Fruit fly (Drosophila melanogaster) whole organism, embryonic: ENCODE measurements around the gene Fmr1.

Source experiments
- Ada2b ChIP-seq: fragments of 200-800 bp; sonication (Bioruptor generic); IDR thresholded peaks from 2 replicates; pipeline ENCODE4 v1.3.6; 2022; ENCODE audit warnings: missing biosample characterization, missing genetic modification characterization
- CG10321 ChIP-seq: fragments of 200-800 bp; sonication (Bioruptor generic); IDR thresholded peaks from 2 replicates; pipeline ENCODE4 v1.3.6; 2022; ENCODE audit warnings: missing biosample characterization, missing genetic modification characterization
- CG11504 ChIP-seq: fragments of 200-800 bp; sonication (Bioruptor generic); optimal IDR thresholded peaks from 3 replicates; lab custom pipeline; 2019; ENCODE audit warnings: missing biosample characterization, mild to moderate bottlenecking, missing genetic modification characterization, moderate library complexity
- CG12155 ChIP-seq: fragments of 200-800 bp; sonication (Bioruptor generic); optimal IDR thresholded peaks from 3 replicates; lab custom pipeline; 2016; ENCODE audit warnings: missing biosample characterization, missing genetic modification characterization
- CG12219 ChIP-seq: fragments of 200-800 bp; sonication (Bioruptor generic); optimal IDR thresholded peaks from 3 replicates; lab custom pipeline; 2018; ENCODE audit warnings: missing biosample characterization, mild to moderate bottlenecking, missing genetic modification characterization
- CG14667 ChIP-seq: fragments of 200-800 bp; sonication (Bioruptor generic); IDR thresholded peaks from 2 replicates; pipeline ENCODE4 v1.3.6; 2022; ENCODE audit warnings: missing biosample characterization, missing genetic modification characterization
- CG16779 ChIP-seq: fragments of 200-800 bp; sonication (Bioruptor generic); IDR thresholded peaks from 2 replicates; pipeline ENCODE4 v1.3.6; 2022; ENCODE audit warnings: missing biosample characterization, missing genetic modification characterization
- CG2129 ChIP-seq: fragments of 200-800 bp; sonication (Bioruptor generic); IDR thresholded peaks from 2 replicates; pipeline ENCODE4 v1.3.6; 2022; ENCODE audit warnings: missing biosample characterization, missing genetic modification characterization; ENCODE audit not compliant: partially characterized antibody
- CG2199 ChIP-seq: fragments of 200-800 bp; sonication (Bioruptor generic); IDR thresholded peaks from 3 replicates; pipeline ENCODE4 v1.3.6; 2022; ENCODE audit warnings: missing biosample characterization, missing genetic modification characterization
- CG3065 ChIP-seq: fragments of 200-800 bp; sonication (Bioruptor generic); optimal IDR thresholded peaks from 2 replicates; lab custom pipeline; 2016; ENCODE audit warnings: missing biosample characterization, missing genetic modification characterization
- CG34376 ChIP-seq: fragments of 200-800 bp; sonication (Bioruptor generic); optimal IDR thresholded peaks from 2 replicates; lab custom pipeline; 2018; ENCODE audit warnings: missing biosample characterization, mild to moderate bottlenecking, missing genetic modification characterization
- CG4404 ChIP-seq: fragments of 200-800 bp; sonication (Bioruptor generic); IDR thresholded peaks from 2 replicates; pipeline ENCODE4 v1.3.6; 2022; ENCODE audit warnings: missing biosample characterization, missing genetic modification characterization
- CG4854 ChIP-seq: fragments of 200-800 bp; sonication (Bioruptor generic); optimal IDR thresholded peaks from 2 replicates; lab custom pipeline; 2016; ENCODE audit warnings: missing biosample characterization, missing genetic modification characterization, inconsistent platforms
- CG5180 ChIP-seq: fragments of 200-800 bp; sonication (Bioruptor generic); optimal IDR thresholded peaks from 3 replicates; lab custom pipeline; 2017; ENCODE audit warnings: missing biosample characterization, missing genetic modification characterization, mild to moderate bottlenecking, moderate library complexity, missing genetic modification reagents
- CG7987 ChIP-seq: fragments of 200-800 bp; sonication (Bioruptor generic); optimal IDR thresholded peaks from 2 replicates; lab custom pipeline; 2018; ENCODE audit warnings: missing biosample characterization, mild to moderate bottlenecking, missing genetic modification characterization, moderate library complexity
- CoRest ChIP-seq: fragments of 200-800 bp; sonication (Bioruptor generic); optimal IDR thresholded peaks from 3 replicates; lab custom pipeline; 2018; ENCODE audit warnings: missing biosample characterization, mild to moderate bottlenecking, missing genetic modification characterization, moderate library complexity
- D ChIP-seq, 2 experiments: fragments of 200-800 bp in 1 of 2; fragments of >200 bp in 1 of 2; sonication (Bioruptor generic) in 1 of 2; optimal IDR thresholded peaks; 2 replicates in 1 of 2; 3 replicates in 1 of 2; lab custom pipeline; 2017; ENCODE audit warnings: mild to moderate bottlenecking in 1 of 2, missing biosample characterization in 1 of 2, missing genetic modification characterization in 1 of 2, missing genetic modification reagents in 1 of 2
- D19B ChIP-seq: fragments of 200-800 bp; sonication (Bioruptor generic); optimal IDR thresholded peaks from 2 replicates; lab custom pipeline; 2017; ENCODE audit warnings: missing biosample characterization, mild to moderate bottlenecking, missing genetic modification characterization
- Deaf1 ChIP-seq: fragments of 200-800 bp; optimal IDR thresholded peaks from 3 replicates; lab custom pipeline; 2019; ENCODE audit warnings: missing biosample characterization, mild to moderate bottlenecking, missing genetic modification characterization, moderate library complexity
- Dek ChIP-seq: fragments of 200-800 bp; sonication (Bioruptor generic); optimal IDR thresholded peaks from 3 replicates; lab custom pipeline; 2019; ENCODE audit warnings: missing biosample characterization, mild to moderate bottlenecking, missing genetic modification characterization, moderate library complexity
- Fer2 ChIP-seq: fragments of 200-800 bp; sonication (Bioruptor generic); optimal IDR thresholded peaks from 2 replicates; lab custom pipeline; 2018; ENCODE audit warnings: missing biosample characterization, mild to moderate bottlenecking, missing genetic modification characterization, moderate library complexity
- HmgZ ChIP-seq: fragments of 200-800 bp; sonication (Bioruptor generic); optimal IDR thresholded peaks from 2 replicates; lab custom pipeline; 2018; ENCODE audit warnings: missing biosample characterization, mild to moderate bottlenecking, missing genetic modification characterization
- Hmr ChIP-seq: fragments of 200-800 bp; sonication (Bioruptor generic); optimal IDR thresholded peaks from 3 replicates; lab custom pipeline; 2017; ENCODE audit warnings: mild to moderate bottlenecking, missing biosample characterization, missing genetic modification reagents, missing genetic modification characterization
- Neu2 ChIP-seq: fragments of 200-800 bp; sonication (Bioruptor generic); optimal IDR thresholded peaks from 3 replicates; lab custom pipeline; 2016; ENCODE audit warnings: missing biosample characterization, missing genetic modification characterization, borderline replicate concordance
- Nf-YC ChIP-seq: fragments of 200-800 bp; optimal IDR thresholded peaks from 3 replicates; lab custom pipeline; 2019; ENCODE audit warnings: missing biosample characterization, mild to moderate bottlenecking, missing genetic modification characterization, moderate library complexity
- NfI ChIP-seq: fragments of 200-800 bp; sonication (Bioruptor generic); optimal IDR thresholded peaks from 3 replicates; lab custom pipeline; 2018; ENCODE audit warnings: missing biosample characterization, mild to moderate bottlenecking, missing genetic modification characterization, moderate library complexity
- PHDP ChIP-seq: fragments of 200-800 bp; sonication (Bioruptor generic); optimal IDR thresholded peaks from 3 replicates; lab custom pipeline; 2018; ENCODE audit warnings: missing biosample characterization, mild to moderate bottlenecking, missing genetic modification characterization, moderate library complexity
- btn ChIP-seq: fragments of 200-800 bp; sonication (Bioruptor generic); optimal IDR thresholded peaks from 2 replicates; lab custom pipeline; 2016; ENCODE audit warnings: missing biosample characterization, missing genetic modification characterization
- cas ChIP-seq: fragments of 200-800 bp; sonication (Bioruptor generic); IDR thresholded peaks from 2 replicates; pipeline ENCODE4 v1.3.6; 2022; ENCODE audit warnings: missing biosample characterization, missing genetic modification characterization
- chm ChIP-seq: fragments of 200-800 bp; sonication (Bioruptor generic); IDR thresholded peaks from 2 replicates; pipeline ENCODE4 v1.3.6; 2022; ENCODE audit warnings: missing biosample characterization, missing genetic modification characterization
- corto ChIP-seq: fragments of 200-800 bp; sonication (Bioruptor generic); optimal IDR thresholded peaks from 2 replicates; lab custom pipeline; 2016; ENCODE audit warnings: missing biosample characterization, mild to moderate bottlenecking, missing genetic modification characterization, moderate library complexity
- crp ChIP-seq, 2 experiments: fragments of 200-800 bp; sonication (Bioruptor generic); optimal IDR thresholded peaks; 2 replicates in 1 of 2; 3 replicates in 1 of 2; lab custom pipeline; 2017; ENCODE audit warnings: missing biosample characterization in 2 of 2, missing genetic modification characterization in 2 of 2, mild to moderate bottlenecking in 1 of 2, moderate library complexity in 1 of 2
- cwo ChIP-seq: fragments of 200-800 bp; sonication (Bioruptor generic); optimal IDR thresholded peaks from 3 replicates; lab custom pipeline; 2017; ENCODE audit warnings: missing biosample characterization, missing genetic modification characterization, mild to moderate bottlenecking, moderate library complexity, missing genetic modification reagents
- dan ChIP-seq: fragments of 200-800 bp; sonication (Bioruptor generic); IDR thresholded peaks from 2 replicates; pipeline ENCODE4 v1.3.6; 2022; ENCODE audit warnings: missing biosample characterization, missing genetic modification characterization
- danr ChIP-seq: fragments of 200-800 bp; sonication (Bioruptor generic); IDR thresholded peaks from 2 replicates; pipeline ENCODE4 v1.3.6; 2022; ENCODE audit warnings: missing biosample characterization, missing genetic modification characterization
- dmrt99B ChIP-seq: fragments of 200-800 bp; sonication (Bioruptor generic); optimal IDR thresholded peaks from 2 replicates; lab custom pipeline; 2018; ENCODE audit warnings: missing biosample characterization, mild to moderate bottlenecking, missing genetic modification characterization, moderate library complexity
- dysf ChIP-seq: fragments of 200-800 bp; sonication (Bioruptor generic); IDR thresholded peaks from 3 replicates; pipeline ENCODE4 v1.3.6; 2022; ENCODE audit warnings: missing biosample characterization, missing genetic modification characterization
- gsb ChIP-seq: fragments of 200-800 bp; sonication (Bioruptor generic); IDR thresholded peaks from 2 replicates; pipeline ENCODE4 v1.3.6; 2022; ENCODE audit warnings: missing biosample characterization, missing genetic modification characterization
- hb ChIP-seq: fragments of 200-800 bp; sonication (Bioruptor generic); IDR thresholded peaks from 3 replicates; pipeline ENCODE4 v1.3.6; 2022; ENCODE audit warnings: missing biosample characterization, missing genetic modification characterization; ENCODE audit not compliant: partially characterized antibody
- inv ChIP-seq: fragments of 200-800 bp; sonication (Bioruptor generic); IDR thresholded peaks from 2 replicates; pipeline ENCODE4 v1.3.6; 2022; ENCODE audit warnings: missing biosample characterization, missing genetic modification characterization; ENCODE audit not compliant: partially characterized antibody
- jing ChIP-seq: fragments of 200-800 bp; sonication (Bioruptor generic); optimal IDR thresholded peaks from 2 replicates; lab custom pipeline; 2018; ENCODE audit warnings: missing biosample characterization, mild to moderate bottlenecking, missing genetic modification characterization
- lilli ChIP-seq: fragments of 200-800 bp; sonication (Bioruptor generic); optimal IDR thresholded peaks from 3 replicates; lab custom pipeline; 2016; ENCODE audit warnings: missing biosample characterization, missing genetic modification characterization
- odd ChIP-seq: fragments of 200-800 bp; sonication (Bioruptor generic); optimal IDR thresholded peaks from 2 replicates; lab custom pipeline; 2017; ENCODE audit warnings: missing biosample characterization, mild to moderate bottlenecking, missing genetic modification characterization
- pb ChIP-seq: fragments of 200-800 bp; sonication (Bioruptor generic); optimal IDR thresholded peaks from 3 replicates; lab custom pipeline; 2016; ENCODE audit warnings: missing biosample characterization, missing genetic modification characterization
- phol ChIP-seq: fragments of 200-800 bp; sonication (Bioruptor generic); optimal IDR thresholded peaks from 3 replicates; lab custom pipeline; 2018; ENCODE audit warnings: missing biosample characterization, mild to moderate bottlenecking, missing genetic modification characterization, moderate library complexity
- pum ChIP-seq: fragments of 200-800 bp; sonication (Bioruptor generic); optimal IDR thresholded peaks from 2 replicates; lab custom pipeline; 2016; ENCODE audit warnings: missing biosample characterization, missing genetic modification characterization
- run ChIP-seq: fragments of 200-800 bp; sonication (Bioruptor generic); optimal IDR thresholded peaks from 3 replicates; lab custom pipeline; 2018; ENCODE audit warnings: missing biosample characterization, mild to moderate bottlenecking, missing genetic modification characterization
- sob ChIP-seq: fragments of 200-800 bp; sonication (Bioruptor generic); IDR thresholded peaks from 2 replicates; pipeline ENCODE4 v1.3.6; 2022; ENCODE audit warnings: missing biosample characterization, missing genetic modification characterization
- stc ChIP-seq: fragments of 200-800 bp; sonication (Bioruptor generic); IDR thresholded peaks from 2 replicates; pipeline ENCODE4 v1.3.6; 2022; ENCODE audit warnings: missing biosample characterization, missing genetic modification characterization
- unc-4 ChIP-seq: fragments of 200-800 bp; sonication (Bioruptor generic); IDR thresholded peaks from 2 replicates; pipeline ENCODE4 v1.3.6; 2022; ENCODE audit warnings: missing biosample characterization, missing genetic modification characterization; ENCODE audit not compliant: partially characterized antibody

The Fmr1 gene

DNA sequence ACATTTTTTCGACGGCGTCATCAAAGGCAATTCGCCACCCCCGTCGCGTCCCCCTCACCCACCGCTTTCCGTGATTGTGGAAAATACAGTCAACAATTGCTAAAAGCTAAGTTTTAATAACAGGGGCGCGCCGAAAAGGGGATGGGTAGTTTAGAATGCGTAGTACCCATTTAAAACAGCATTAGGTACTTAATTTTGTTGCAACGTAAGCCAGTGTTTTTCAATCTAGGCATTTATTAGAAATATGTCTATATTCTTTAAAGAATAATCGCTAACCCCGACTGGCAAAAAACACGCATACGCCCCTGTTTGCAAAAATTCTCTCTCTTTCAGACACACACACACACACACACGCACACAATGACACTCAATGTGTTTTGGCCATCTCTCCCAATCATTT lies 25.0 kb downstream of the Fmr1 start (continued):
- TF ChIP-seq D (optimal IDR thresholded peaks at IDR 0.05; lab: Kevin White, UChicago) (no peak), D (GFP tag; optimal IDR thresholded peaks at IDR 0.05; lab: Kevin White, UChicago) (no peak), btn (GFP tag; lab: Kevin White, UChicago) (no peak), chm (GFP tag; lab: Robert Waterston, UW) (no peak), CG12219 (no peak), CG10321 (GFP tag; lab: Robert Waterston, UW) (no peak), Hmr (GFP tag; lab: Kevin White, UChicago) (peak; percentile 79), CoRest (tag; lab: Kevin White, UChicago) (peak; percentile 47), cwo (GFP tag; lab: Kevin White, UChicago) (peak; percentile 68), Fer2 (no peak), stc (no peak), Deaf1 (tag; lab: Kevin White, UChicago) (no peak), CG7987 (GFP tag; lab: Kevin White, UChicago) (no peak), D19B (GFP tag; lab: Kevin White, UChicago) (peak; percentile 50), NfI (GFP tag; lab: Kevin White, UChicago) (peak; percentile 17), CG14667 (0 out of 2 replicates have a peak, but pooled peaks have one; percentile 14), gsb (peak; percentile 52; the same call in 1 of the 2 replicates), PHDP (tag; lab: Kevin White, UChicago) (peak; percentile 45), CG16779 (GFP tag; lab: Robert Waterston, UW) (0 out of 2 replicates have a peak, but pooled peaks have one; percentile 67), Dek (peak; percentile 34), unc-4 (GFP tag; lab: Robert Waterston, UW) (no peak), odd (GFP tag; lab: Kevin White, UChicago) (no peak), Ada2b (GFP tag; lab: Robert Waterston, UW) (peak; percentile 49; the same call in 1 of the 2 replicates), run (no peak), pum (GFP tag; lab: Kevin White, UChicago) (peak; percentile 21), CG34376 (no peak), CG4404 (GFP tag; lab: Robert Waterston, UW) (peak; percentile 62), Neu2 (GFP tag; lab: Kevin White, UChicago) (no peak), jing (no peak), dysf (GFP tag; lab: Robert Waterston, UW) (peak; percentile 69), Nf-YC (no peak), danr (GFP tag; lab: Robert Waterston, UW) (peak; percentile 33; the same call in 1 of the 2 replicates), CG3065 (GFP tag; lab: Kevin White, UChicago) (no peak), corto (GFP tag; lab: Kevin White, UChicago) (peak; percentile 59), lilli (GFP tag; lab: Kevin White, UChicago) (peak; percentile 79), HmgZ (peak; percentile 10), CG12155 (GFP tag; lab: Kevin White, UChicago) (peak; percentile 52), inv (GFP tag; lab: Robert Waterston, UW) (no peak), crp (GFP tag; optimal IDR thresholded peaks at IDR 0.05; lab: Kevin White, UChicago) (no peak), dan (GFP tag; lab: Robert Waterston, UW) (no peak), CG11504 (peak; percentile 42), phol (tag; lab: Kevin White, UChicago) (no peak), pb (GFP tag; lab: Kevin White, UChicago) (no peak), CG2199 (GFP tag; lab: Robert Waterston, UW) (no peak), dmrt99B (tag; lab: Kevin White, UChicago) (peak; percentile 39), CG4854 (GFP tag; lab: Kevin White, UChicago) (no peak), CG2129 (GFP tag; lab: Robert Waterston, UW) (no peak), hb (GFP tag; lab: Robert Waterston, UW) (no peak), sob (GFP tag; lab: Robert Waterston, UW) (peak; percentile 53), CG5180 (no peak), cas (GFP tag; lab: Robert Waterston, UW) (no peak)
